Fruit fly (Drosophila melanogaster): ENCODE results near the gene CG14125.

DNA sequence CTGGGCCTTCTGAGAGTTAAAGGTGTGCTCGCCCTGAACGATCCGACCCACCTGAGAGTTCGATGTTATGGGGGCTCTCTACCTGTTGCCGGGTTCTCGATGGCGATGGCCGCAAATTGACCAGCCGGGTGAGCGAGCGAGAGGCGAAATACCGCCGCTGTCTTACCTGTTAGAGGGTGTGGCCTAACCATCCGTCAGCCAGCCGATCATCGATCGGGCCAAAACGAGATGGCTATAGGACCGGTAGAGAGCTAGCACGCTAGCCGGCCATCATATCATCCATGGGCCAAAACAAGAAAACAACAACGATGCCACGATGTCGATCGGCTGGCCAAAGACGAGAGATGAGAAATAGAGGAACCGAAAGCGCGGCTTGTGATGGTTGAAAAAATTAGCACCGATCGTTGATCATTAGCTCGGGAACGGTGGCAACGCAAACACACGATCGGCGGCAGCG is 47.4 kb upstream of the CG14125 start, which contains the start of gene byn:
- TF ChIP-seq topi (GFP tag; optimal IDR thresholded peaks at IDR 0.05) (no peak), cyc (GFP tag; optimal IDR thresholded peaks at IDR 0.05) (no peak), CG1621 (tag; optimal IDR thresholded peaks at IDR 0.05) (no peak), CG16779 (tag; optimal IDR thresholded peaks at IDR 0.05) (no peak), Ets21C (GFP tag; optimal IDR thresholded peaks at IDR 0.05) (no peak), CG11294 (GFP tag; IDR thresholded peaks at IDR 0.05) (no peak), ss (GFP tag; optimal IDR thresholded peaks at IDR 0.05) (peak in 1 of 2 experiments; percentile 42), CG8632 (GFP tag; optimal IDR thresholded peaks at IDR 0.05) (no peak), vri (GFP tag; optimal IDR thresholded peaks at IDR 0.05) (no peak), Blimp-1 (GFP tag; optimal IDR thresholded peaks at IDR 0.05) (no peak), dsx (GFP tag; optimal IDR thresholded peaks at IDR 0.05; ENCODE audit: poor library complexity, severe bottlenecking) (no peak), CG15336 (GFP tag; IDR thresholded peaks at IDR 0.05) (no peak)
